Fruit fly (Drosophila melanogaster): ENCODE data around the gene CG31102.

- TF ChIP-seq CG8478 (optimal IDR thresholded peaks at IDR 0.05) (no peak), CTCF (optimal IDR thresholded peaks at IDR 0.05) (no peak)
Observed at dm6 chr3R:25309175-25309574, 13.8 kb upstream of the CG31102 start.
